Worm (Caenorhabditis elegans) whole organism, L4 larva: Measurements from ENCODE around the gene nfya-1.

Source experiments
- F10B5.3 ChIP-seq: sonication (generic microtip); optimal IDR thresholded peaks from 2 replicates; lab custom pipeline; 2016; ENCODE audit warnings: mild to moderate bottlenecking, missing genetic modification characterization, missing compliant biosample characterization
- F26F4.8 ChIP-seq: fragments of 200-800 bp; sonication (Bioruptor generic); conservative IDR thresholded peaks from 2 replicates; pipeline ENCODE4 v1.3.6; 2022; ENCODE audit warnings: missing genetic modification characterization, missing compliant biosample characterization
- F44E2.7 ChIP-seq: fragments of 200-800 bp; sonication (Bioruptor generic); IDR thresholded peaks from 2 replicates; pipeline ENCODE4 v2.1.2; 2022; ENCODE audit warnings: missing genetic modification characterization, missing compliant biosample characterization
- F49E8.2 ChIP-seq: sonication (generic microtip); optimal IDR thresholded peaks from 2 replicates; lab custom pipeline; 2016; ENCODE audit warnings: missing compliant biosample characterization, mild to moderate bottlenecking, missing genetic modification characterization, borderline replicate concordance
- R02D3.7 ChIP-seq: fragments of 150-350 bp; sonication (generic microtip); optimal IDR thresholded peaks from 3 replicates; lab custom pipeline; 2014; ENCODE audit warnings: missing biosample characterization, missing genetic modification characterization
- T20F7.1 ChIP-seq: fragments of 200-800 bp; sonication (Bioruptor generic); optimal IDR thresholded peaks from 2 replicates; lab custom pipeline; 2018; ENCODE audit warnings: mild to moderate bottlenecking, missing genetic modification characterization, missing compliant biosample characterization
- T26A8.4 ChIP-seq: fragments of 200-800 bp; sonication (Bioruptor generic); IDR thresholded peaks from 2 replicates; pipeline ENCODE4 v1.3.6; 2022; ENCODE audit warnings: missing genetic modification characterization, missing compliant biosample characterization
- Y5F2A.4 ChIP-seq: fragments of 200-800 bp; sonication (Bioruptor generic); optimal IDR thresholded peaks from 2 replicates; lab custom pipeline; 2018; ENCODE audit warnings: mild to moderate bottlenecking, missing genetic modification characterization, missing compliant biosample characterization
- Y75B8A.6 ChIP-seq: fragments of 200-800 bp; sonication (Bioruptor generic); IDR thresholded peaks from 2 replicates; pipeline ENCODE4 v1.3.6; 2022; ENCODE audit warnings: missing genetic modification reagents, missing genetic modification characterization, missing compliant biosample characterization
- ZK546.5 ChIP-seq, 2 experiments: sonication (generic microtip); optimal IDR thresholded peaks; 2 replicates each; lab custom pipeline; 2017; ENCODE audit warnings: missing biosample characterization in 2 of 2, missing genetic modification characterization in 2 of 2
- aha-1 ChIP-seq: fragments of 150-350 bp; peaks from one replicate; lab custom pipeline; 2014; ENCODE audit warnings: missing biosample characterization, missing genetic modification characterization
- ama-1 ChIP-seq: fragments of 150-350 bp; optimal IDR thresholded peaks from 2 replicates; lab custom pipeline; 2014; ENCODE audit warnings: inconsistent platforms, mixed read lengths
- arid-1 ChIP-seq: fragments of 200-800 bp; sonication (Bioruptor generic); conservative IDR thresholded peaks from 2 replicates; pipeline ENCODE4 v1.3.6; 2022; ENCODE audit warnings: missing genetic modification reagents, missing genetic modification characterization, missing compliant biosample characterization
- ceh-20 ChIP-seq: fragments of 200-800 bp; sonication (Bioruptor generic); IDR thresholded peaks from 2 replicates; pipeline ENCODE4 v1.3.6; 2022; ENCODE audit warnings: missing genetic modification reagents, missing genetic modification characterization, missing compliant biosample characterization
- ceh-28 ChIP-seq: fragments of 150-350 bp; optimal IDR thresholded peaks from 2 replicates; lab custom pipeline; 2014; ENCODE audit warnings: missing biosample characterization, missing genetic modification reagents, missing genetic modification characterization
- ceh-32 ChIP-seq: sonication (generic microtip); optimal IDR thresholded peaks from 2 replicates; lab custom pipeline; 2016; ENCODE audit warnings: mild to moderate bottlenecking, missing genetic modification characterization, missing compliant biosample characterization; ENCODE audit not compliant: poor library complexity
- ceh-44 ChIP-seq: fragments of 200-800 bp; sonication (Bioruptor generic); IDR thresholded peaks from 2 replicates; pipeline ENCODE4 v1.3.6; 2022; ENCODE audit warnings: missing genetic modification reagents, missing genetic modification characterization, missing compliant biosample characterization
- ceh-62 ChIP-seq: sonication (generic microtip); optimal IDR thresholded peaks from 2 replicates; lab custom pipeline; 2017; ENCODE audit warnings: missing biosample characterization, missing genetic modification characterization
- ceh-82 ChIP-seq: sonication (generic microtip); optimal IDR thresholded peaks from 2 replicates; lab custom pipeline; 2017; ENCODE audit warnings: missing biosample characterization, missing genetic modification characterization
- ctbp-1 ChIP-seq: fragments of 200-800 bp; sonication (Bioruptor generic); IDR thresholded peaks from 2 replicates; pipeline ENCODE4 v1.3.6; 2022; ENCODE audit warnings: missing genetic modification reagents, missing genetic modification characterization, missing compliant biosample characterization
- daf-12 ChIP-seq: fragments of 150-350 bp; optimal IDR thresholded peaks from 2 replicates; lab custom pipeline; 2014; ENCODE audit warnings: missing biosample characterization, missing genetic modification reagents, missing genetic modification characterization
- duxl-1 ChIP-seq: sonication (generic microtip); optimal IDR thresholded peaks from 2 replicates; lab custom pipeline; 2016; ENCODE audit warnings: mild to moderate bottlenecking, missing genetic modification characterization, moderate library complexity, missing compliant biosample characterization; ENCODE audit not compliant: poor library complexity
- egl-27 ChIP-seq: sonication (generic microtip); optimal IDR thresholded peaks from 3 replicates; lab custom pipeline; 2017; ENCODE audit warnings: missing biosample characterization, missing genetic modification reagents, missing genetic modification characterization
- egl-43 ChIP-seq: fragments of 200-800 bp; sonication (Bioruptor generic); IDR thresholded peaks from 2 replicates; pipeline ENCODE4 v1.3.6; 2022; ENCODE audit warnings: missing genetic modification reagents, missing genetic modification characterization, missing compliant biosample characterization
- fkh-10 ChIP-seq: fragments of 150-350 bp; optimal IDR thresholded peaks from 2 replicates; lab custom pipeline; 2014; ENCODE audit warnings: missing biosample characterization, missing genetic modification reagents, missing genetic modification characterization
- hlh-11 ChIP-seq: fragments of 200-800 bp; sonication (Bioruptor generic); optimal IDR thresholded peaks from 2 replicates; lab custom pipeline; 2018; ENCODE audit warnings: mild to moderate bottlenecking, missing genetic modification characterization, missing compliant biosample characterization
- jun-1 ChIP-seq: fragments of 150-350 bp; optimal IDR thresholded peaks from 2 replicates; lab custom pipeline; 2014; ENCODE audit warnings: missing biosample characterization, missing genetic modification reagents, missing genetic modification characterization
- lim-7 ChIP-seq: fragments of 200-800 bp; sonication (Bioruptor generic); IDR thresholded peaks from 2 replicates; pipeline ENCODE4 v1.3.6; 2022; ENCODE audit warnings: missing genetic modification characterization, missing compliant biosample characterization
- lin-38 ChIP-seq: fragments of 200-800 bp; sonication (Bioruptor generic); IDR thresholded peaks from 2 replicates; pipeline ENCODE4 v1.3.6; 2022; ENCODE audit warnings: missing genetic modification reagents, missing genetic modification characterization, missing compliant biosample characterization
- lin-39 ChIP-seq: fragments of 150-350 bp; optimal IDR thresholded peaks from 2 replicates; lab custom pipeline; 2014; ENCODE audit warnings: missing biosample characterization, missing genetic modification reagents, missing genetic modification characterization
- mdt-29 ChIP-seq: fragments of 200-800 bp; sonication (Bioruptor generic); IDR thresholded peaks from 2 replicates; pipeline ENCODE4 v1.3.6; 2022; ENCODE audit warnings: missing genetic modification reagents, missing genetic modification characterization, missing compliant biosample characterization
- mep-1 ChIP-seq: fragments of 150-350 bp; sonication (generic microtip); optimal IDR thresholded peaks from 3 replicates; lab custom pipeline; 2014; ENCODE audit warnings: missing biosample characterization, missing genetic modification characterization
- mes-2 ChIP-seq: sonication (generic microtip); optimal IDR thresholded peaks from 2 replicates; lab custom pipeline; 2016; ENCODE audit warnings: missing genotype, mild to moderate bottlenecking, missing genetic modification characterization, missing compliant biosample characterization; ENCODE audit not compliant: poor library complexity, severe bottlenecking
- mxl-3 ChIP-seq: fragments of 200-800 bp; sonication (Bioruptor generic); optimal IDR thresholded peaks from 2 replicates; lab custom pipeline; 2018; ENCODE audit warnings: mild to moderate bottlenecking, missing genetic modification characterization, missing compliant biosample characterization
- nhr-237 ChIP-seq: sonication (generic microtip); optimal IDR thresholded peaks from 2 replicates; lab custom pipeline; 2017; ENCODE audit warnings: missing biosample characterization, missing genetic modification characterization
- nhr-76 ChIP-seq: fragments of 150-350 bp; optimal IDR thresholded peaks from 2 replicates; lab custom pipeline; 2014; ENCODE audit warnings: missing biosample characterization, missing genetic modification characterization
- nhr-77 ChIP-seq: fragments of 150-350 bp; optimal IDR thresholded peaks from 2 replicates; lab custom pipeline; 2014; ENCODE audit warnings: missing biosample characterization, missing genetic modification characterization
- pqm-1 ChIP-seq: sonication (generic microtip); optimal IDR thresholded peaks from 2 replicates; lab custom pipeline; 2017; ENCODE audit warnings: missing biosample characterization, missing genetic modification characterization
- saeg-2 ChIP-seq: fragments of 200-800 bp; sonication (Bioruptor generic); IDR thresholded peaks from 2 replicates; pipeline ENCODE4 v1.3.6; 2022; ENCODE audit warnings: missing genetic modification reagents, missing genetic modification characterization, missing compliant biosample characterization
- unc-39 ChIP-seq: sonication (generic microtip); optimal IDR thresholded peaks from 2 replicates; lab custom pipeline; 2017; ENCODE audit warnings: missing biosample characterization, missing genetic modification characterization
- unc-62 ChIP-seq, 3 experiments: fragments of 150-350 bp in 1 of 3; sonication (generic microtip); optimal IDR thresholded peaks in 2 of 3; peaks in 1 of 3; 1 replicate in 1 of 3; 2 replicates in 2 of 3; lab custom pipeline; 2014 to 2017; ENCODE audit warnings: missing biosample characterization in 3 of 3, missing genetic modification characterization in 3 of 3, missing genetic modification reagents in 3 of 3, missing genotype in 1 of 3
- vab-7 ChIP-seq: fragments of 200-800 bp; sonication (Bioruptor generic); IDR thresholded peaks from 2 replicates; pipeline ENCODE4 v1.3.6; 2022; ENCODE audit warnings: missing genetic modification reagents, missing genetic modification characterization, missing compliant biosample characterization
- zfp-2 ChIP-seq: sonication (generic microtip); optimal IDR thresholded peaks from 2 replicates; lab custom pipeline; 2016; ENCODE audit warnings: mild to moderate bottlenecking, missing genetic modification characterization, missing compliant biosample characterization
- zfp-3 ChIP-seq: fragments of 200-800 bp; sonication (Bioruptor generic); conservative IDR thresholded peaks from 2 replicates; pipeline ENCODE4 v1.3.6; 2022; ENCODE audit warnings: missing genetic modification reagents, missing genetic modification characterization, missing compliant biosample characterization
- zip-2 ChIP-seq: fragments of 150-350 bp; optimal IDR thresholded peaks from 2 replicates; lab custom pipeline; 2014; ENCODE audit warnings: missing biosample characterization, missing genetic modification characterization
- ztf-11 ChIP-seq: fragments of 150-350 bp; optimal IDR thresholded peaks from 2 replicates; lab custom pipeline; 2014; ENCODE audit warnings: missing biosample characterization, missing genetic modification characterization

Gene nfya-1

DNA sequence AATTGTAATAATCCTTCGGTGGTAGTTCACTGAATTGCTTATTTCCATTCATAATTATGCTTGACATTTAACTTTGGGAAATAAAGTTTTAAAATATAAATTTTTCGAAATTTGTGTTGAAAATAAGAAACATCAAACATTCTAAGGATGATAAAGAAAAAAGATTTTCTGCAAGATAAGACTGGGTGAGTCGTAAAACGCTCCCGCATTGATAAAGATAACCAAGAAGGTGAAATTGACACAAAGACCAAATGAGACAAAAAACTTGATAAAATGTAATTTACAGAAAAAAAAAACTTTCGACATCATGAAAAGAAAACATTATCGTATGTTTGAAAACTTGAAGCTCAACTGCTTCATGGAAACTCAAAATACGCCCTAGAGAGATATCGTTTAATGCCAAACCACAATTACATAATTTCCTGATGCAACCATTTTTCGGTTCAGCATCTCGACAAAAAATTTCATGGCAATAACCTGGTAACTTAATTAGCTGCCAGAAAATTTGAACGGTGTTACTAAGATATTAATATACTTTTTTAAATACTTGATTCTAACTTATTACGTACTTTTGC, 21.5 kb upstream of the nfya-1 start (continued):
- 0 out of 2 replicates have a peak, but pooled peaks have one; percentile 19 for TF ChIP-seq saeg-2 (GFP tag; lab: Robert Waterston, UW)
- TF ChIP-seq nhr-77 (tag; lab: Kevin White, UChicago): no peak

DNA sequence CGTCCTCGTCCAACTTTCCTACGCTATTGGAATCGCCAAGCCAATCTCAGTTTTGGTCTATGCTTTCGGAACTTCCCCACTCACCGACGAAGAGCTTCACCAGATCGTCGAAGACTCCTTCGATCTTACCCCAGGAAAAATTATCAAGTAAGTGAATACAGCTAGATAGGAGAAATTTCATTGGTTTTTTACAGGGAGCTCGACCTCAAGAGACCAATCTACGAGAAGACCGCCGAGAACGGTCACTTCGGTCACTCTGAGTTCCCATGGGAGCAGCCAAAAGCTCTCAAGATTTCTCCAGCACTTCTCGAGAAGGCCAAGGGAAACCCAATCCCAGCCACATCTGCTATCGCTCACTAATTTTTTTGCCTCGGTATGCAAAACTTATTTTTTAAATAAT, 20.4 kb upstream of the nfya-1 start:
- peak; percentile 96 for TF ChIP-seq aha-1
- no peak for TF ChIP-seq Y75B8A.6
- TF ChIP-seq ama-1: peak; percentile 57

DNA sequence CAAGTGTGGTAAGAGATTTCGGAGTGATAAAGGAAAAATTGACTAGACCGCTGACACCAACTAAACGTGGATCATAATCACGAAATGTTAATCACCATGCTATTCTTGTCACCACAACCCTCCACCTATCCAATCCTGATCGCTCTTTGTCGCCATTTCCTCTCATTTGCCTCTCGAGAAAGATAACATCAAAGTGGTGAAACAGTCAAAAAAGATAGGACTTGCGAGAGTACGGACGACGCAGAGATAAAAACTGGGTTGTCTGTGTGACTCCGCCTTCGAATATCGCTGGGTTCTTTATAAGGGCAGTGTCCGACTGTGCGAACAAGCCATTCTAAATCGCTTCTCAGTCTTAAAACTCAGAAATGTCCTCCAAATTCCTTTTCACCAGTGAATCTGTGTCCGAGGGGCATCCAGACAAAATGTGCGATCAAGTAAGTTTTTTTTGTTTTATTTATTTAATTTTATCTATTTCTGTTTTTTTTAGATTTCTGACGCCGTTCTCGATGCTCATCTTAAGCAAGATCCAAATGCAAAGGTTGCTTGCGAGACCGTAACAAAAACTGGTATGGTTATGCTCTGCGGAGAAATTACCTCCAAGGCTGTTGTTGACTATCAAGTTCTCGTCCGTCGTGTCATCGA, 19.1 kb upstream of the nfya-1 start, which contains the start of gene sams-1:
Gene sams-1 (plus strand): TSS at position 300 of the 642 bp plus-strand sequence.
- TF ChIP-seq Y75B8A.6 (no peak), F44E2.7 (GFP tag; lab: Robert Waterston, UW) (no peak), ceh-20 (GFP tag; lab: Robert Waterston, UW) (no peak), ceh-62 (tag; lab: Kevin White, UChicago) (no peak), hlh-11 (tag; lab: Kevin White, UChicago) (peak; percentile 55), zip-2 (tag; lab: Kevin White, UChicago) (no peak), mxl-3 (peak; percentile 58), mes-2 (tag; lab: Kevin White, UChicago) (no peak), zfp-3 (GFP tag; lab: Robert Waterston, UW) (no peak), nhr-76 (tag; lab: Kevin White, UChicago) (no peak), lim-7 (no peak), ZK546.5 (tag; optimal IDR thresholded peaks at IDR 0.05; lab: Kevin White, UChicago) (no peak), vab-7 (GFP tag; lab: Robert Waterston, UW) (no peak), nhr-77 (tag; lab: Kevin White, UChicago) (no peak), unc-62 (GFP tag; optimal IDR thresholded peaks at IDR 0.05 in 1 of 2; lab: Kevin White, UChicago) (no peak), unc-62 (tag; optimal IDR thresholded peaks at IDR 0.05; lab: Kevin White, UChicago) (no peak), T26A8.4 (GFP tag; lab: Robert Waterston, UW) (no peak), R02D3.7 (no peak), lin-39 (tag; lab: Kevin White, UChicago) (no peak), unc-39 (tag; lab: Kevin White, UChicago) (no peak), Y5F2A.4 (GFP tag; lab: Kevin White, UChicago) (no peak), jun-1 (tag; lab: Kevin White, UChicago) (no peak), lin-38 (GFP tag; lab: Robert Waterston, UW) (no peak), ztf-11 (tag; lab: Kevin White, UChicago) (no peak), ceh-44 (GFP tag; lab: Robert Waterston, UW) (no peak), arid-1 (GFP tag; lab: Robert Waterston, UW) (no peak), ceh-28 (tag; lab: Kevin White, UChicago) (no peak), fkh-10 (GFP tag; lab: Kevin White, UChicago) (no peak), zfp-2 (tag; lab: Kevin White, UChicago) (no peak), pqm-1 (tag; lab: Kevin White, UChicago) (peak; percentile 14), aha-1 (peak; percentile 58), ceh-32 (tag; lab: Kevin White, UChicago) (no peak), egl-27 (tag; lab: Kevin White, UChicago) (no peak), daf-12 (tag; lab: Kevin White, UChicago) (no peak), F26F4.8 (GFP tag; lab: Robert Waterston, UW) (no peak), F49E8.2 (tag; lab: Kevin White, UChicago) (no peak), nhr-237 (tag; lab: Kevin White, UChicago) (no peak), T20F7.1 (no peak), duxl-1 (tag; lab: Kevin White, UChicago) (no peak), egl-43 (GFP tag; lab: Robert Waterston, UW) (no peak), F10B5.3 (no peak), mdt-29 (no peak), mep-1 (no peak), saeg-2 (GFP tag; lab: Robert Waterston, UW) (no peak), ceh-82 (tag; lab: Kevin White, UChicago) (no peak), ctbp-1 (no peak)
